Worm (Caenorhabditis elegans) whole organism, young adult: ENCODE measurements around the gene Y53G8AR.8.

Source experiments
- B0035.1 ChIP-seq: sonication (generic microtip); optimal IDR thresholded peaks from 2 replicates; lab custom pipeline; 2016; ENCODE audit warnings: missing genetic modification characterization, mild to moderate bottlenecking, missing compliant biosample characterization, missing genotype, missing genetic modification reagents
- B0261.1 ChIP-seq: sonication (generic microtip); optimal IDR thresholded peaks from 2 replicates; lab custom pipeline; 2016; ENCODE audit warnings: mild to moderate bottlenecking, missing genetic modification characterization, moderate library complexity, missing compliant biosample characterization
- D2030.7 ChIP-seq: fragments of 200-800 bp; sonication (Bioruptor generic); IDR thresholded peaks from 2 replicates; pipeline ENCODE4 v1.3.6; 2022; ENCODE audit warnings: missing genetic modification reagents, missing genetic modification characterization, missing compliant biosample characterization
- F10E7.11 ChIP-seq: sonication (generic microtip); optimal IDR thresholded peaks from 2 replicates; lab custom pipeline; 2017; ENCODE audit warnings: mild to moderate bottlenecking, missing genetic modification characterization, moderate library complexity, missing compliant biosample characterization
- Y53G8AR.9 ChIP-seq: fragments of 200-800 bp; sonication (Bioruptor generic); conservative IDR thresholded peaks from 2 replicates; pipeline ENCODE4 v1.3.6; 2022; ENCODE audit warnings: missing genetic modification reagents, missing genetic modification characterization, missing compliant biosample characterization
- ZK185.1 ChIP-seq: sonication (generic microtip); optimal IDR thresholded peaks from 2 replicates; lab custom pipeline; 2016; ENCODE audit warnings: mild to moderate bottlenecking, missing genetic modification characterization, missing compliant biosample characterization; ENCODE audit not compliant: poor library complexity, severe bottlenecking
- atf-7 ChIP-seq: sonication (generic microtip); optimal IDR thresholded peaks from 2 replicates; lab custom pipeline; 2017; ENCODE audit warnings: mild to moderate bottlenecking, missing genetic modification characterization, missing compliant biosample characterization
- attf-5 ChIP-seq: fragments of 200-800 bp; sonication (Bioruptor generic); optimal IDR thresholded peaks from 2 replicates; lab custom pipeline; 2018; ENCODE audit warnings: mild to moderate bottlenecking, missing genetic modification characterization, missing compliant biosample characterization
- attf-6 ChIP-seq: fragments of 200-800 bp; sonication (Bioruptor generic); IDR thresholded peaks from 2 replicates; pipeline ENCODE4 v1.3.6; 2022; ENCODE audit warnings: missing genetic modification reagents, missing genetic modification characterization, missing compliant biosample characterization
- ccch-3 ChIP-seq: fragments of 200-800 bp; sonication (Bioruptor generic); optimal IDR thresholded peaks from 2 replicates; lab custom pipeline; 2018; ENCODE audit warnings: mild to moderate bottlenecking, missing genetic modification characterization, missing compliant biosample characterization
- cebp-1 ChIP-seq, 2 experiments: fragments of 200-800 bp in 1 of 2; sonication (Bioruptor generic) in 1 of 2; sonication (generic microtip) in 1 of 2; IDR thresholded peaks in 1 of 2; optimal IDR thresholded peaks in 1 of 2; 2 replicates each; pipeline versions ENCODE4 v1.3.6 to Lab custom; 2017 to 2022; ENCODE audit warnings: missing compliant biosample characterization in 2 of 2, missing genetic modification characterization in 2 of 2, mild to moderate bottlenecking in 1 of 2, missing genetic modification reagents in 1 of 2, moderate library complexity in 1 of 2
- cebp-2 ChIP-seq: fragments of 200-800 bp; sonication (Bioruptor generic); IDR thresholded peaks from 2 replicates; pipeline ENCODE4 v1.3.6; 2022; ENCODE audit warnings: missing genetic modification characterization, missing compliant biosample characterization
- ceh-100 ChIP-seq: fragments of 200-800 bp; sonication (Bioruptor generic); IDR thresholded peaks from 2 replicates; pipeline ENCODE4 v1.3.6; 2022; ENCODE audit warnings: missing genetic modification reagents, missing genetic modification characterization, missing compliant biosample characterization
- ceh-27 ChIP-seq: fragments of 200-800 bp; sonication (Bioruptor generic); optimal IDR thresholded peaks from 2 replicates; lab custom pipeline; 2018; ENCODE audit warnings: mild to moderate bottlenecking, missing genetic modification characterization, moderate library complexity, missing compliant biosample characterization
- ceh-40 ChIP-seq: fragments of 200-800 bp; sonication (Bioruptor generic); IDR thresholded peaks from 2 replicates; pipeline ENCODE4 v1.3.6; 2022; ENCODE audit warnings: missing genetic modification characterization, missing compliant biosample characterization
- ceh-91 ChIP-seq: fragments of 200-800 bp; sonication (Bioruptor generic); IDR thresholded peaks from 2 replicates; pipeline ENCODE4 v1.3.6; 2022; ENCODE audit warnings: missing genetic modification reagents, missing genetic modification characterization, missing compliant biosample characterization
- chd-7 ChIP-seq: sonication (generic microtip); optimal IDR thresholded peaks from 2 replicates; lab custom pipeline; 2016; ENCODE audit warnings: mild to moderate bottlenecking, missing genetic modification characterization, moderate library complexity, missing compliant biosample characterization
- die-1 ChIP-seq: sonication (generic microtip); optimal IDR thresholded peaks from 2 replicates; lab custom pipeline; 2016; ENCODE audit warnings: missing genotype, mild to moderate bottlenecking, missing genetic modification characterization, missing compliant biosample characterization
- egl-18 ChIP-seq: fragments of 200-800 bp; sonication (Bioruptor generic); IDR thresholded peaks from 2 replicates; pipeline ENCODE4 v1.3.6; 2022; ENCODE audit warnings: missing genetic modification reagents, missing genetic modification characterization, missing compliant biosample characterization
- egrh-3 ChIP-seq: fragments of 200-800 bp; sonication (Bioruptor generic); IDR thresholded peaks from 2 replicates; pipeline ENCODE4 v1.3.6; 2022; ENCODE audit warnings: missing genetic modification reagents, missing genetic modification characterization, missing compliant biosample characterization
- ets-4 ChIP-seq: fragments of 200-800 bp; sonication (Bioruptor generic); optimal IDR thresholded peaks from 2 replicates; lab custom pipeline; 2018; ENCODE audit warnings: mild to moderate bottlenecking, missing genetic modification characterization, missing compliant biosample characterization
- gei-17 ChIP-seq: fragments of 200-800 bp; sonication (Bioruptor generic); optimal IDR thresholded peaks from 2 replicates; lab custom pipeline; 2018; ENCODE audit warnings: mild to moderate bottlenecking, missing genetic modification characterization, missing compliant biosample characterization
- hlh-26 ChIP-seq: fragments of 200-800 bp; sonication (Bioruptor generic); conservative IDR thresholded peaks from 2 replicates; pipeline ENCODE4 v1.3.6; 2022; ENCODE audit warnings: missing genetic modification reagents, missing genetic modification characterization, missing compliant biosample characterization
- hrde-1 ChIP-seq: sonication (generic microtip); optimal IDR thresholded peaks from 2 replicates; lab custom pipeline; 2016; ENCODE audit warnings: missing genetic modification characterization, mild to moderate bottlenecking, missing compliant biosample characterization, moderate library complexity, missing genotype, missing genetic modification reagents, borderline replicate concordance
- lag-1 ChIP-seq: fragments of 200-800 bp; sonication (Bioruptor generic); IDR thresholded peaks from 2 replicates; pipeline ENCODE4 v1.3.6; 2022; ENCODE audit warnings: missing genetic modification reagents, missing genetic modification characterization, missing compliant biosample characterization
- let-526 ChIP-seq: fragments of 200-800 bp; sonication (Bioruptor generic); IDR thresholded peaks from 2 replicates; pipeline ENCODE4 v1.3.6; 2022; ENCODE audit warnings: missing genetic modification reagents, missing genetic modification characterization, missing compliant biosample characterization
- let-607 ChIP-seq, 2 experiments: fragments of 200-800 bp in 1 of 2; sonication (Bioruptor generic) in 1 of 2; sonication (generic microtip) in 1 of 2; optimal IDR thresholded peaks; 2 replicates each; lab custom pipeline; 2016 to 2018; ENCODE audit warnings: mild to moderate bottlenecking in 2 of 2, missing compliant biosample characterization in 2 of 2, missing genetic modification characterization in 2 of 2, moderate library complexity in 2 of 2, missing genotype in 1 of 2
- lin-35 ChIP-seq, 3 experiments: fragments of 150-350 bp in 2 of 3; sonication (generic microtip) in 1 of 3; optimal IDR thresholded peaks; 2 replicates each; lab custom pipeline; 2014 to 2018; ENCODE audit warnings: missing biosample characterization in 3 of 3, missing genetic modification characterization in 3 of 3, missing genetic modification reagents in 3 of 3
- madf-6 ChIP-seq: fragments of 200-800 bp; sonication (Bioruptor generic); IDR thresholded peaks from 2 replicates; pipeline ENCODE4 v1.3.6; 2022; ENCODE audit warnings: missing genetic modification reagents, missing genetic modification characterization, missing compliant biosample characterization
- mcd-1 ChIP-seq: fragments of 200-800 bp; sonication (Bioruptor generic); IDR thresholded peaks from 2 replicates; pipeline ENCODE4 v1.3.6; 2022; ENCODE audit warnings: missing genetic modification reagents, missing genetic modification characterization, missing compliant biosample characterization
- mxl-1 ChIP-seq: sonication (generic microtip); optimal IDR thresholded peaks from 2 replicates; lab custom pipeline; 2016; ENCODE audit warnings: missing genetic modification characterization, missing compliant biosample characterization
- nhr-80 ChIP-seq: sonication (generic microtip); optimal IDR thresholded peaks from 2 replicates; lab custom pipeline; 2016; ENCODE audit warnings: missing genetic modification characterization, missing compliant biosample characterization
- rpc-1 ChIP-seq, 2 experiments: fragments of 150-350 bp in 1 of 2; sonication (generic microtip) in 1 of 2; optimal IDR thresholded peaks; 2 replicates each; lab custom pipeline; 2014 to 2018; ENCODE audit warnings: missing biosample characterization in 1 of 2, missing genetic modification characterization in 1 of 2, missing genetic modification reagents in 1 of 2, missing genotype in 1 of 2
- snpc-1.1 ChIP-seq: sonication (generic microtip); optimal IDR thresholded peaks from 2 replicates; lab custom pipeline; 2017; ENCODE audit warnings: missing genetic modification characterization, mild to moderate bottlenecking, missing compliant biosample characterization, antibody characterized with exemption, moderate library complexity, missing genotype, missing genetic modification reagents; ENCODE audit not compliant: insufficient read depth
- snpc-3.4 ChIP-seq: sonication (generic microtip); optimal IDR thresholded peaks from 2 replicates; lab custom pipeline; 2017; ENCODE audit warnings: missing genetic modification characterization, mild to moderate bottlenecking, missing compliant biosample characterization, antibody characterized with exemption, moderate library complexity, missing genotype, missing genetic modification reagents
- snpc-4 ChIP-seq, 5 experiments: fragments of 150-350 bp in 1 of 5; sonication (generic microtip) in 4 of 5; optimal IDR thresholded peaks; 2 replicates each; lab custom pipeline; 2014 to 2018; ENCODE audit warnings: missing genetic modification characterization in 5 of 5, missing biosample characterization in 3 of 5, antibody characterized with exemption in 2 of 5, mild to moderate bottlenecking in 2 of 5, missing compliant biosample characterization in 2 of 5, missing genotype in 2 of 5, moderate library complexity in 2 of 5, missing genetic modification reagents in 1 of 5
- xnd-1 ChIP-seq: sonication (generic microtip); optimal IDR thresholded peaks from 2 replicates; lab custom pipeline; 2016; ENCODE audit warnings: missing genotype, missing genetic modification reagents, missing genetic modification characterization, missing compliant biosample characterization
- zfh-2 ChIP-seq: fragments of 200-800 bp; sonication (Bioruptor generic); conservative IDR thresholded peaks from 2 replicates; pipeline ENCODE4 v1.3.6; 2022; ENCODE audit warnings: missing genetic modification reagents, missing genetic modification characterization, missing compliant biosample characterization
- zim-3 ChIP-seq: sonication (generic microtip); optimal IDR thresholded peaks from 2 replicates; lab custom pipeline; 2017; ENCODE audit warnings: mild to moderate bottlenecking, missing genetic modification characterization, moderate library complexity, missing compliant biosample characterization
- ztf-22 ChIP-seq: fragments of 200-800 bp; sonication (Bioruptor generic); optimal IDR thresholded peaks from 2 replicates; lab custom pipeline; 2018; ENCODE audit warnings: mild to moderate bottlenecking, missing genetic modification characterization, moderate library complexity, missing compliant biosample characterization
- ztf-28 ChIP-seq: fragments of 200-800 bp; sonication (Bioruptor generic); IDR thresholded peaks from 2 replicates; pipeline ENCODE4 v1.3.6; 2022; ENCODE audit warnings: missing genetic modification reagents, missing genetic modification characterization, missing compliant biosample characterization

Y53G8AR.8 gene

ce11 chrIII:3253043-3253442 is 41.1 kb downstream of the Y53G8AR.8 start, which contains the start of gene Y53G8AL.3 (continued):
- TF ChIP-seq zim-3 (tag; lab: Kevin White, UChicago): no peak
- TF ChIP-seq snpc-3.4: no peak
- no peak for TF ChIP-seq ceh-91 (GFP tag; lab: Robert Waterston, UW)

DNA sequence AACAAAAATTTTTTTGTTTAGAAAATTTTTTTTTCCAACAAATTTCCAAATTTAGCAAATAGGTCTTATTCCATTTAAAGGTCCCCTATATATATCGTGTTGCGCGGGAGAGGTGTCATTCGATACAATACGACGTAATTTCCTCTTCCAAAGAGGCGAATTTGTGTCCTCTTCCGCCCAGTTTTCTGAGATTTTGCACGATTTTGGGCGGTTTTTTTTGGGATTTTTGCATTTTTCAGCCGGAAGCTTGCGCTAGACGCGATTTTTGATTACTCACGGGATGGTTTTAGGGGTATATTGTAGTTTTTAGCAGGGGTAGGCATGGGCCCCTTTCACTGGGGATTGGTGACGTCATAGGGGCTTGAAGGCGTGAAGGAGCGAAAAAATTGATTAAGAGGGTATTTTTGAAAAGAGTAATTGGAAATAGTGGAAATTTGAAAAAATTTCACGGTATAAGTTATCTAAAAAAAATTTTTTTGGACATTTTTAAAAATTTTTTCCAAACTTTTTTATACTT is 43.5 kb downstream of the Y53G8AR.8 start, which contains the start of gene Y53G8AL.4:
Gene Y53G8AL.4, minus strand, starts transcription at position 51 of the 517 bp plus-strand sequence.
- TF ChIP-seq let-607 (tag; optimal IDR thresholded peaks at IDR 0.05; lab: Kevin White, UChicago) (no peak), ccch-3 (GFP tag; lab: Kevin White, UChicago) (no peak)
- TF ChIP-seq, all 124 proteins: peak for 0

- no peak for TF ChIP-seq ZK185.1 (tag; lab: Kevin White, UChicago)
- no peak for TF ChIP-seq lag-1
- no peak for TF ChIP-seq lin-35 (GFP tag; optimal IDR thresholded peaks at IDR 0.05; lab: Kevin White, UChicago)
- TF ChIP-seq let-526 (GFP tag; lab: Robert Waterston, UW): no peak
- peak; percentile 10 for TF ChIP-seq F10E7.11
- peak; percentile 73 for TF ChIP-seq zim-3 (tag; lab: Kevin White, UChicago)
- TF ChIP-seq madf-6: peak; percentile 64
- TF ChIP-seq mcd-1: no peak
- peak; percentile 87 for TF ChIP-seq die-1 (tag; lab: Kevin White, UChicago)
- TF ChIP-seq attf-6: peak; percentile 68; the same call in 1 of the 2 replicates
- peak; percentile 47 for TF ChIP-seq ceh-100 (GFP tag; lab: Robert Waterston, UW)
- no peak for TF ChIP-seq chd-7 (tag; lab: Kevin White, UChicago)
- no peak for TF ChIP-seq hlh-26 (GFP tag; lab: Robert Waterston, UW)
- TF ChIP-seq snpc-4 (GFP tag; optimal IDR thresholded peaks at IDR 0.05; lab: Kevin White, UChicago): no peak
- peak in 1 of 4 experiments; percentile 43 for TF ChIP-seq snpc-4 (tag; optimal IDR thresholded peaks at IDR 0.05; lab: Kevin White, UChicago)
- TF ChIP-seq snpc-1.1 (tag; lab: Kevin White, UChicago): peak; percentile 40
- peak; percentile 84 for TF ChIP-seq rpc-1 (optimal IDR thresholded peaks at IDR 0.05; lab: Kevin White, UChicago)
- TF ChIP-seq rpc-1 (tag; optimal IDR thresholded peaks at IDR 0.05; lab: Kevin White, UChicago): peak; percentile 98
- peak; percentile 60 for TF ChIP-seq atf-7 (tag; lab: Kevin White, UChicago)
- TF ChIP-seq Y53G8AR.9 (GFP tag; lab: Robert Waterston, UW): peak; percentile 77
- TF ChIP-seq ztf-28 (GFP tag; lab: Robert Waterston, UW): peak; percentile 55; the same call in 1 of the 2 replicates
- TF ChIP-seq D2030.7 (GFP tag; lab: Robert Waterston, UW): no peak; the same call in 1 of the 2 replicates
- TF ChIP-seq xnd-1: peak; percentile 4
- no peak for TF ChIP-seq cebp-1 (GFP tag; IDR thresholded peaks at IDR 0.05; lab: Robert Waterston, UW)
- TF ChIP-seq cebp-1 (tag; optimal IDR thresholded peaks at IDR 0.05; lab: Kevin White, UChicago): no peak
- TF ChIP-seq B0261.1 (tag; lab: Kevin White, UChicago): peak; percentile 91
- TF ChIP-seq B0035.1: no peak
- peak; percentile 81 for TF ChIP-seq hrde-1 (tag; lab: Kevin White, UChicago)
- no peak for TF ChIP-seq ets-4 (GFP tag; lab: Kevin White, UChicago)
- no peak for TF ChIP-seq ceh-40
- peak; percentile 30 for TF ChIP-seq ztf-22
- TF ChIP-seq egl-18 (GFP tag; lab: Robert Waterston, UW): no peak
- peak; percentile 36 for TF ChIP-seq attf-5 (GFP tag; lab: Kevin White, UChicago)
- peak; percentile 88 for TF ChIP-seq mxl-1
- TF ChIP-seq nhr-80 (tag; lab: Kevin White, UChicago): no peak
- no peak for TF ChIP-seq ceh-27 (GFP tag; lab: Kevin White, UChicago)
- TF ChIP-seq let-607 (tag; optimal IDR thresholded peaks at IDR 0.05; lab: Kevin White, UChicago): peak; percentile 0 to 53
- TF ChIP-seq zfh-2 (GFP tag; lab: Robert Waterston, UW): no peak
- peak; percentile 90 for TF ChIP-seq cebp-2 (GFP tag; lab: Robert Waterston, UW)
- no peak for TF ChIP-seq egrh-3 (GFP tag; lab: Robert Waterston, UW)
- TF ChIP-seq gei-17: no peak
These were observed 45.1 kb downstream of the Y53G8AR.8 start for ce11 chrIII:3249038-3249420.
